Worm (Caenorhabditis elegans) whole organism, L1 larva: ENCODE measurements around the gene cest-2.1.
"Not testable (repeated sequence)": the region's sequence is repeated elsewhere in the genome, so short reads cannot be mapped to it uniquely, and the experiment has no call there.

Experiments
- F16B12.6 ChIP-seq: fragments of 150-350 bp; optimal IDR thresholded peaks from 2 replicates; lab custom pipeline; 2014; ENCODE audit warnings: missing biosample characterization, missing genetic modification characterization
- alr-1 ChIP-seq: fragments of 200-800 bp; sonication (Bioruptor generic); optimal IDR thresholded peaks from 2 replicates; lab custom pipeline; 2018; ENCODE audit warnings: borderline replicate concordance, mild to moderate bottlenecking, missing genetic modification characterization, missing compliant biosample characterization
- aly-2 ChIP-seq: fragments of 150-350 bp; optimal IDR thresholded peaks from 2 replicates; lab custom pipeline; 2014; ENCODE audit warnings: missing biosample characterization, missing genetic modification characterization
- ama-1 ChIP-seq: fragments of 150-350 bp; optimal IDR thresholded peaks from 2 replicates; lab custom pipeline; 2014
- ceh-82 ChIP-seq, 3 experiments: fragments of 150-350 bp in 1 of 3; sonication (generic microtip) in 2 of 3; optimal IDR thresholded peaks; 2 replicates each; lab custom pipeline; 2014 to 2017; ENCODE audit warnings: missing biosample characterization in 3 of 3, missing genetic modification characterization in 3 of 3
- egl-27 ChIP-seq, 2 experiments: fragments of 150-350 bp in 1 of 2; sonication (generic microtip); optimal IDR thresholded peaks; 3 replicates each; lab custom pipeline; 2017 to 2018; ENCODE audit warnings: missing biosample characterization in 2 of 2, missing genetic modification characterization in 2 of 2, missing genetic modification reagents in 2 of 2
- lin-39 ChIP-seq: fragments of 150-350 bp; optimal IDR thresholded peaks from 2 replicates; lab custom pipeline; 2014; ENCODE audit warnings: missing biosample characterization, missing genetic modification reagents, missing genetic modification characterization
- nhr-11 ChIP-seq: fragments of 150-350 bp; optimal IDR thresholded peaks from 2 replicates; lab custom pipeline; 2014; ENCODE audit warnings: missing biosample characterization, missing genetic modification characterization
- pax-3 ChIP-seq: fragments of 200-800 bp; sonication (Bioruptor generic); optimal IDR thresholded peaks from 2 replicates; lab custom pipeline; 2018; ENCODE audit warnings: mild to moderate bottlenecking, missing genetic modification characterization, moderate library complexity, missing compliant biosample characterization
- unc-62 ChIP-seq: fragments of 150-350 bp; optimal IDR thresholded peaks from 2 replicates; lab custom pipeline; 2014; ENCODE audit warnings: missing biosample characterization, missing genetic modification reagents, missing genetic modification characterization
- xbp-1 ChIP-seq: sonication (generic microtip); optimal IDR thresholded peaks from 2 replicates; lab custom pipeline; 2016; ENCODE audit warnings: missing genetic modification characterization, missing compliant biosample characterization
- ztf-11 ChIP-seq, 2 experiments: sonication (generic microtip); optimal IDR thresholded peaks; 2 replicates each; lab custom pipeline; 2016 to 2017; ENCODE audit warnings: missing genetic modification characterization in 2 of 2, missing biosample characterization in 1 of 2, missing compliant biosample characterization in 1 of 2

DNA sequence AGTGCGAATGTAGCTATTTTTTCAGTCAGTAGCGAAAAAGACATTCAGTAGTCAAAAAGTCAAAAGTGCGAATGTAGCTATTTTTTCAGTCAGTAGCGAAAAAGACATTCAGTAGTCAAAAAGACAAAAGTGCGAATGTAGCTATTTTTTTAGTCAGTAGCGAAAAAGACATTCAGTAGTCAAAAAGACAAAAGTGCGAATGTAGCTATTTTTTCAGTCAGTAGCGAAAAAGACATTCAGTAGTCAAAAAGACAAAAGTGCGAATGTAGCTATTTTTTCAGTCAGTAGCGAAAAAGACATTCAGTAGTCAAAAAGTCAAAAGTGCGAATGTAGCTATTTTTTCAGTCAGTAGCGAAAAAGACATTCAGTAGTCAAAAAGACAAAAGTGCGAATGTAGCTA is 33.9 kb upstream of the cest-2.1 start, which contains the start of gene T16A9.3:
- TF ChIP-seq ceh-82 (tag; optimal IDR thresholded peaks at IDR 0.05; lab: Kevin White, UChicago); aly-2 (tag; lab: Kevin White, UChicago); ama-1 (lab: Kevin White, UChicago); lin-39; nhr-11 (tag; lab: Kevin White, UChicago); unc-62; F16B12.6 (tag; lab: Kevin White, UChicago); pax-3; ztf-11 (tag; optimal IDR thresholded peaks at IDR 0.05; lab: Kevin White, UChicago); alr-1 (tag; lab: Kevin White, UChicago); xbp-1 (tag; lab: Kevin White, UChicago); egl-27 (tag; optimal IDR thresholded peaks at IDR 0.05; lab: Kevin White, UChicago): not testable (repeated sequence)
